Worm (Caenorhabditis elegans): Measurements from ENCODE around the gene nuo-4.

The nuo-4 gene

ce11 chrIII:7181822-7182221 is 23.2 kb upstream of the nuo-4 start, which contains the start of gene epg-4:
TSS of gene epg-4 (plus strand) at chrIII:7182167.
- TF ChIP-seq pqm-1 (tag; optimal IDR thresholded peaks at IDR 0.05) = peak; percentile 32
- no peak for TF ChIP-seq fkh-10 (GFP tag; optimal IDR thresholded peaks at IDR 0.05)
- TF ChIP-seq elt-3 (tag; optimal IDR thresholded peaks at IDR 0.05) = no peak
- peak; percentile 7 for TF ChIP-seq elt-2 (tag; optimal IDR thresholded peaks at IDR 0.05)
- no peak for TF ChIP-seq ceh-82 (tag; optimal IDR thresholded peaks at IDR 0.05)
- TF ChIP-seq pha-4 (tag; optimal IDR thresholded peaks at IDR 0.05) = peak; percentile 60
- no peak for TF ChIP-seq nhr-25 (tag; optimal IDR thresholded peaks at IDR 0.05)
- no peak for TF ChIP-seq lsy-12 (tag; optimal IDR thresholded peaks at IDR 0.05)
- no peak for TF ChIP-seq ceh-28 (tag; optimal IDR thresholded peaks at IDR 0.05)
- TF ChIP-seq lin-15B (tag; optimal IDR thresholded peaks at IDR 0.05) = peak; percentile 66
- no peak for TF ChIP-seq skn-1 (tag; optimal IDR thresholded peaks at IDR 0.05)
- no peak for TF ChIP-seq nhr-43 (tag; optimal IDR thresholded peaks at IDR 0.05; ENCODE audit: poor library complexity, severe bottlenecking)
- TF ChIP-seq ceh-16 (tag; optimal IDR thresholded peaks at IDR 0.05) = no peak
- TF ChIP-seq fos-1 (tag; optimal IDR thresholded peaks at IDR 0.05) = no peak
- no peak for TF ChIP-seq ztf-11 (tag; optimal IDR thresholded peaks at IDR 0.05)
- TF ChIP-seq hmg-11 (tag; optimal IDR thresholded peaks at IDR 0.05) = peak; percentile 63
- no peak for TF ChIP-seq fkh-2 (tag; optimal IDR thresholded peaks at IDR 0.05)
- TF ChIP-seq eor-1 (tag; optimal IDR thresholded peaks at IDR 0.05) = no peak
- TF ChIP-seq jun-1 (tag; optimal IDR thresholded peaks at IDR 0.05) = no peak
- TF ChIP-seq nhr-67 (tag; optimal IDR thresholded peaks at IDR 0.05) = no peak
- TF ChIP-seq nhr-12 (tag; optimal IDR thresholded peaks at IDR 0.05) = no peak
- no peak for TF ChIP-seq daf-12 (tag; optimal IDR thresholded peaks at IDR 0.05)
- peak; percentile 48 for TF ChIP-seq nfya-1 (tag; optimal IDR thresholded peaks at IDR 0.05; ENCODE audit: insufficient read depth)
- peak; percentile 53 for TF ChIP-seq lin-39 (tag; optimal IDR thresholded peaks at IDR 0.05)
- TF ChIP-seq ceh-9 (tag; optimal IDR thresholded peaks at IDR 0.05) = no peak
- TF ChIP-seq snpc-4 (tag; optimal IDR thresholded peaks at IDR 0.05) = peak; percentile 42

- peak; percentile 66 for TF ChIP-seq ama-1 (optimal IDR thresholded peaks at IDR 0.05)
- no peak for TF ChIP-seq nhr-67 (tag; optimal IDR thresholded peaks at IDR 0.05)
Observed at ce11 chrIII:7180613-7181012, 22.0 kb upstream of the nuo-4 start, which contains the start of gene ndab-2. TSS of gene ndab-2 (plus strand) at chrIII:7180752.

- TF ChIP-seq tbx-2 (tag; optimal IDR thresholded peaks at IDR 0.05) (peak; percentile 30), zag-1 (tag; optimal IDR thresholded peaks at IDR 0.05) (no peak), unc-39 (tag; optimal IDR thresholded peaks at IDR 0.05) (no peak), snpc-4 (tag; optimal IDR thresholded peaks at IDR 0.05) (peak; percentile 65), ceh-28 (tag; optimal IDR thresholded peaks at IDR 0.05) (peak; percentile 40), pha-4 (tag; optimal IDR thresholded peaks at IDR 0.05) (peak; percentile 96), nhr-23 (tag; optimal IDR thresholded peaks at IDR 0.05) (peak; percentile 94), lsy-12 (tag; optimal IDR thresholded peaks at IDR 0.05) (peak; percentile 91), fkh-2 (tag; optimal IDR thresholded peaks at IDR 0.05) (no peak), nhr-67 (tag; optimal IDR thresholded peaks at IDR 0.05) (no peak), ztf-4 (tag; optimal IDR thresholded peaks at IDR 0.05) (peak; percentile 62), elt-2 (tag; optimal IDR thresholded peaks at IDR 0.05) (peak; percentile 61), ama-1 (optimal IDR thresholded peaks at IDR 0.05) (peak; percentile 85), nhr-76 (tag; optimal IDR thresholded peaks at IDR 0.05) (peak; percentile 8), ztf-11 (tag; optimal IDR thresholded peaks at IDR 0.05) (no peak), jun-1 (tag; optimal IDR thresholded peaks at IDR 0.05) (peak; percentile 72), ZK546.5 (tag; optimal IDR thresholded peaks at IDR 0.05) (peak; percentile 74), lin-15B (tag; optimal IDR thresholded peaks at IDR 0.05) (peak; percentile 96), nhr-43 (tag; optimal IDR thresholded peaks at IDR 0.05; ENCODE audit: poor library complexity, severe bottlenecking) (peak; percentile 68), egl-5 (tag; optimal IDR thresholded peaks at IDR 0.05) (peak; percentile 78), skn-1 (tag; optimal IDR thresholded peaks at IDR 0.05) (peak; percentile 90), hmg-11 (tag; optimal IDR thresholded peaks at IDR 0.05) (peak; percentile 67), nfya-1 (tag; optimal IDR thresholded peaks at IDR 0.05; ENCODE audit: insufficient read depth) (peak; percentile 96), fos-1 (tag; optimal IDR thresholded peaks at IDR 0.05) (no peak), eor-1 (tag; optimal IDR thresholded peaks at IDR 0.05) (no peak), pqm-1 (tag; optimal IDR thresholded peaks at IDR 0.05) (peak; percentile 78), nhr-11 (tag; optimal IDR thresholded peaks at IDR 0.05) (peak; percentile 61), nhr-25 (tag; optimal IDR thresholded peaks at IDR 0.05) (peak; percentile 95), lin-39 (tag; optimal IDR thresholded peaks at IDR 0.05) (peak; percentile 93), ceh-82 (tag; optimal IDR thresholded peaks at IDR 0.05) (no peak), elt-1 (tag; optimal IDR thresholded peaks at IDR 0.05) (peak; percentile 33), egl-27 (tag; optimal IDR thresholded peaks at IDR 0.05) (peak; percentile 81), R02D3.7 (tag; optimal IDR thresholded peaks at IDR 0.05) (peak; percentile 84), elt-3 (tag; optimal IDR thresholded peaks at IDR 0.05) (no peak), daf-12 (tag; optimal IDR thresholded peaks at IDR 0.05) (no peak), aly-2 (tag; optimal IDR thresholded peaks at IDR 0.05) (no peak), fkh-10 (GFP tag; optimal IDR thresholded peaks at IDR 0.05) (peak; percentile 61)
Observed at ce11 chrIII:7179538-7180301, 21.1 kb upstream of the nuo-4 start, which contains the start of the genes rps-14 and rpl-36. TSS of gene rps-14 (minus strand) at chrIII:7179588. TSS of gene rpl-36 (plus strand) at chrIII:7180251.

All from whole organism, L3 larva.